Worm (Caenorhabditis elegans): ENCODE data around the gene F19G12.8.

DNA sequence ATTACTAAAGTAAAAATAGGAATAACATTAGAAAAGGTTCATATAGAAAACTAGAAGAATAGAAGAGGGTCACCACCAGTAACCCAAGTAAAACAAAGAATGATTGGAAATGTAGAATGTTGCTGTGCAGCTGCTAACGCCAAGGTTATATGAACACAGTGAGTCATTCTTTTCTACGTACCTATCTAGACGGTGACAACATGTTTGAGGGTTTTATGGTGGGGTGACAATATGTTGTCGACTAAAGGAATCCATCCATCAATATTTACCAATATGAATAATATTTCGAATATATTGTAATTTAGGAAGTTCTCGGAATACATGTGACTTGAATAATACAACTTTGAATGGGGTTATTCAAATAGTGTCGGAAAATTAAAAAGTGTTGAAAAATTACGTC lies 15.9 kb upstream of the F19G12.8 start, which contains the start of gene ZK402.5:
- TF ChIP-seq nhr-76 (tag; optimal IDR thresholded peaks at IDR 0.05), result no peak
- TF ChIP-seq nhr-12 (tag; optimal IDR thresholded peaks at IDR 0.05), result no peak
- no peak for TF ChIP-seq nhr-11 (tag; optimal IDR thresholded peaks at IDR 0.05)
- TF ChIP-seq pqm-1 (tag; optimal IDR thresholded peaks at IDR 0.05), result no peak
- TF ChIP-seq zag-1 (tag; optimal IDR thresholded peaks at IDR 0.05), result no peak
- TF ChIP-seq nhr-25 (tag; optimal IDR thresholded peaks at IDR 0.05), result no peak
- no peak for TF ChIP-seq ama-1 (optimal IDR thresholded peaks at IDR 0.05)
- no peak for TF ChIP-seq elt-2 (tag; optimal IDR thresholded peaks at IDR 0.05)
- TF ChIP-seq lin-39 (tag; optimal IDR thresholded peaks at IDR 0.05), result no peak
- TF ChIP-seq elt-1 (tag; optimal IDR thresholded peaks at IDR 0.05), result no peak
- TF ChIP-seq aly-2 (tag; optimal IDR thresholded peaks at IDR 0.05), result no peak
